Worm (Caenorhabditis elegans) whole organism, young adult: ENCODE measurements around the gene C02F5.10.

Experiments
- F57C9.4 ChIP-seq: sonication (generic microtip); optimal IDR thresholded peaks from 2 replicates; lab custom pipeline; 2017; ENCODE audit warnings: mild to moderate bottlenecking, missing genetic modification characterization, missing compliant biosample characterization
- Y53G8AR.9 ChIP-seq: fragments of 200-800 bp; sonication (Bioruptor generic); conservative IDR thresholded peaks from 2 replicates; pipeline ENCODE4 v1.3.6; 2022; ENCODE audit warnings: missing genetic modification reagents, missing genetic modification characterization, missing compliant biosample characterization
- egl-44 ChIP-seq: fragments of 200-800 bp; sonication (Bioruptor generic); IDR thresholded peaks from 2 replicates; pipeline ENCODE4 v1.3.6; 2022; ENCODE audit warnings: missing genetic modification reagents, missing genetic modification characterization, missing compliant biosample characterization
- him-1 ChIP-seq: sonication (generic microtip); optimal IDR thresholded peaks from 2 replicates; lab custom pipeline; 2016; ENCODE audit warnings: missing genotype, missing genetic modification reagents, missing genetic modification characterization, missing compliant biosample characterization
- hlh-12 ChIP-seq: sonication (generic microtip); optimal IDR thresholded peaks from 2 replicates; lab custom pipeline; 2016; ENCODE audit warnings: missing genetic modification characterization, missing compliant biosample characterization
- hmg-20 ChIP-seq: fragments of 200-800 bp; sonication (Bioruptor generic); IDR thresholded peaks from 2 replicates; pipeline ENCODE4 v1.3.6; 2022; ENCODE audit warnings: missing genetic modification reagents, missing genetic modification characterization, missing compliant biosample characterization
- madf-6 ChIP-seq: fragments of 200-800 bp; sonication (Bioruptor generic); IDR thresholded peaks from 2 replicates; pipeline ENCODE4 v1.3.6; 2022; ENCODE audit warnings: missing genetic modification reagents, missing genetic modification characterization, missing compliant biosample characterization
- mes-4 ChIP-seq: sonication (generic microtip); optimal IDR thresholded peaks from 2 replicates; lab custom pipeline; 2016; ENCODE audit warnings: missing genotype, missing genetic modification characterization, missing compliant biosample characterization
- mxl-1 ChIP-seq: sonication (generic microtip); optimal IDR thresholded peaks from 2 replicates; lab custom pipeline; 2016; ENCODE audit warnings: missing genetic modification characterization, missing compliant biosample characterization
- nhr-179 ChIP-seq: sonication (generic microtip); optimal IDR thresholded peaks from 2 replicates; lab custom pipeline; 2016; ENCODE audit warnings: mild to moderate bottlenecking, missing genetic modification characterization, missing compliant biosample characterization
- rec-8 ChIP-seq, 2 experiments: sonication (generic microtip); optimal IDR thresholded peaks; 2 replicates each; lab custom pipeline; 2016; ENCODE audit warnings: mild to moderate bottlenecking in 2 of 2, missing genetic modification characterization in 2 of 2, missing genetic modification reagents in 2 of 2, missing genotype in 2 of 2, missing biosample characterization in 1 of 2, missing compliant biosample characterization in 1 of 2, moderate library complexity in 1 of 2
- snpc-1.1 ChIP-seq: sonication (generic microtip); optimal IDR thresholded peaks from 2 replicates; lab custom pipeline; 2017; ENCODE audit warnings: missing genetic modification characterization, mild to moderate bottlenecking, missing compliant biosample characterization, antibody characterized with exemption, moderate library complexity, missing genotype, missing genetic modification reagents; ENCODE audit not compliant: insufficient read depth
- snpc-4 ChIP-seq, 5 experiments: fragments of 150-350 bp in 1 of 5; sonication (generic microtip) in 4 of 5; optimal IDR thresholded peaks; 2 replicates each; lab custom pipeline; 2014 to 2018; ENCODE audit warnings: missing genetic modification characterization in 5 of 5, missing biosample characterization in 3 of 5, antibody characterized with exemption in 2 of 5, mild to moderate bottlenecking in 2 of 5, missing compliant biosample characterization in 2 of 5, missing genotype in 2 of 5, moderate library complexity in 2 of 5, missing genetic modification reagents in 1 of 5
- unc-130 ChIP-seq: sonication (generic microtip); optimal IDR thresholded peaks from 2 replicates; lab custom pipeline; 2016; ENCODE audit warnings: missing genetic modification reagents, missing genetic modification characterization, missing compliant biosample characterization

DNA sequence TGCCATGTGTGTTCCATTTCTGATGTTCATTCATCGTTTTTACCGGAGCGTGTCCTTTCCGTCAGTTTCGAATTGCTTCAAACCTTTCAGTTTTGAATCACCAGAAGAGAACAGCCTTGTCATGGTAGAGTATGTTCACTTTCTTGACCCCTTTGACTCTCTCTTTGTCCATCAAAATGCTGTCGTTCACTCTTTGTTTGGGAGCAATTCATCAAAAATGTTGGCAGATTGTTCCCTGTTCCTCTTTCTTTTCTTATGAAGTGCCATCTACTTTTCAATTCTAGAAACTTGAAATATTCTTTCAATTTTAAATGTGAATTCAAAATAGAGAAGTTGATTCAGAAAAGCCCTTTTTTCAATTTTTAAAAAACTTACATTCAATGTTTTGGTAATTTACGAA is 32.0 kb upstream of the C02F5.10 start:
- no peak for TF ChIP-seq madf-6 (GFP tag; lab: Robert Waterston, UW)
- TF ChIP-seq hlh-12 (tag; lab: Kevin White, UChicago) = no peak
- TF ChIP-seq unc-130 (GFP tag; lab: Kevin White, UChicago) = no peak
- TF ChIP-seq Y53G8AR.9 = no peak
- no peak for TF ChIP-seq him-1 (tag; lab: Kevin White, UChicago)
- no peak for TF ChIP-seq F57C9.4
- no peak for TF ChIP-seq snpc-4 (GFP tag; optimal IDR thresholded peaks at IDR 0.05; lab: Kevin White, UChicago)
- no peak for TF ChIP-seq snpc-4 (tag; optimal IDR thresholded peaks at IDR 0.05; lab: Kevin White, UChicago)
- no peak for TF ChIP-seq mes-4 (tag; lab: Kevin White, UChicago)
- TF ChIP-seq mxl-1 (tag; lab: Kevin White, UChicago) = no peak
- TF ChIP-seq egl-44 (GFP tag; lab: Robert Waterston, UW) = no peak
- no peak for TF ChIP-seq hmg-20
- TF ChIP-seq nhr-179 (tag; lab: Kevin White, UChicago) = no peak
- TF ChIP-seq rec-8 (tag; optimal IDR thresholded peaks at IDR 0.05; lab: Kevin White, UChicago) = no peak
- TF ChIP-seq snpc-1.1 = no peak
